Fruit fly (Drosophila melanogaster): ENCODE results near the gene CG32683.
A peak's percentile ranks its signal among the peaks of the same experiment; 100 is the strongest.

CG32683 gene

dm6 chrX:10397514-10398133 lies 57.1 kb downstream of the CG32683 start (continued):
- TF ChIP-seq CG10267 (tag; optimal IDR thresholded peaks at IDR 0.05) (no peak), CG10565 (GFP tag; optimal IDR thresholded peaks at IDR 0.05) (no peak), Sox102F (GFP tag; optimal IDR thresholded peaks at IDR 0.05) (peak; percentile 20), Lhr (GFP tag; optimal IDR thresholded peaks at IDR 0.05) (no peak)

DNA sequence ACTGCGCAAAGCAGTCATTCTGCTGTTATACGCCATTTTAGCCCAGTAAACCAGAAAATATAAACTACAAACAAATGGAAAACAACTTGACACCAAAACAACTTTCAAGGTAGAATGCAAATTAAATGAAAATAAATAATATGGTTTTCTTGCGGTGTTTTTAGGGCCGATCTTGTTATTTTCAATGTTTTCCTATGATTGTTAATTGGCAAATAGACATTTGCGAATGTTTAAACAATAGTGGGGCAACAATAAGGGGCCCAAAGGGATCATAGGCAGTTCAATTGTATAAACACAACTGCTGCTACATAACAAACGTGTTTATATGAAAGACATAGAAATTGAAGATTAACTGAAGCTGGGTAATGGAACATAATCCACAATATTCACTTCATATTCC lies 57.9 kb downstream of the CG32683 start:
- TF ChIP-seq CG12391 (tag; optimal IDR thresholded peaks at IDR 0.05) (no peak), Hmr (GFP tag; optimal IDR thresholded peaks at IDR 0.05) (peak; percentile 30), CG17568 (GFP tag; optimal IDR thresholded peaks at IDR 0.05) (no peak), CG3281 (GFP tag; optimal IDR thresholded peaks at IDR 0.05) (peak; percentile 42), sens (GFP tag) (no peak), odd (GFP tag; optimal IDR thresholded peaks at IDR 0.05) (no peak), fd3F (GFP tag; optimal IDR thresholded peaks at IDR 0.05) (peak; percentile 64), tx (GFP tag; optimal IDR thresholded peaks at IDR 0.05) (no peak), Ada2b (GFP tag; IDR thresholded peaks at IDR 0.05) (no peak), CG4404 (GFP tag; IDR thresholded peaks at IDR 0.05) (no peak), eve (GFP tag; optimal IDR thresholded peaks at IDR 0.05) (no peak), CG14965 (GFP tag; optimal IDR thresholded peaks at IDR 0.05; ENCODE audit: borderline replicate concordance) (no peak), MESR4 (GFP tag; optimal IDR thresholded peaks at IDR 0.05) (no peak), Med (GFP tag) (peak; percentile 37), CG11695 (GFP tag; IDR thresholded peaks at IDR 0.05) (0 out of 3 replicates have a peak, but pooled peaks have one; percentile 16), CG16863 (GFP tag; optimal IDR thresholded peaks at IDR 0.05) (no peak), CG15011 (GFP tag; optimal IDR thresholded peaks at IDR 0.05) (no peak), CG15514 (GFP tag; optimal IDR thresholded peaks at IDR 0.05) (peak; percentile 13), CG7357 (GFP tag; IDR thresholded peaks at IDR 0.05) (no peak), CG3407 (GFP tag; optimal IDR thresholded peaks at IDR 0.05) (no peak), CG12769 (tag; optimal IDR thresholded peaks at IDR 0.05) (peak; percentile 11), CG31388 (GFP tag; optimal IDR thresholded peaks at IDR 0.05) (no peak), Fer1 (GFP tag; optimal IDR thresholded peaks at IDR 0.05) (peak; percentile 4), Rfx (GFP tag; IDR thresholded peaks at IDR 0.05) (peak; percentile 22; the same call in 1 of the 2 replicates), jumu (GFP tag; optimal IDR thresholded peaks at IDR 0.05) (no peak), chn (GFP tag; optimal IDR thresholded peaks at IDR 0.05) (no peak), jing (GFP tag; optimal IDR thresholded peaks at IDR 0.05) (no peak), CG9932 (GFP tag; IDR thresholded peaks at IDR 0.05) (no peak), CG14667 (GFP tag; IDR thresholded peaks at IDR 0.05) (no peak), onecut (GFP tag; IDR thresholded peaks at IDR 0.05) (no peak), CG8290 (GFP tag; optimal IDR thresholded peaks at IDR 0.05) (no peak), CG8290 (tag; optimal IDR thresholded peaks at IDR 0.05) (peak in 1 of 2 experiments; percentile 53), CG4854 (GFP tag; optimal IDR thresholded peaks at IDR 0.05) (no peak), Sry-β (GFP tag; optimal IDR thresholded peaks at IDR 0.05) (no peak), CG2678 (tag; optimal IDR thresholded peaks at IDR 0.05) (peak; percentile 9), CG13296 (GFP tag; optimal IDR thresholded peaks at IDR 0.05) (peak; percentile 25), CG12659 (GFP tag; optimal IDR thresholded peaks at IDR 0.05) (peak; percentile 1)

All from whole organism, embryonic.